Worm (Caenorhabditis elegans) whole organism, midembryonic: ENCODE measurements around the gene col-163.

ENCODE experiments used
- T22C8.4 ChIP-seq: fragments of 200-800 bp; sonication (Bioruptor generic); IDR thresholded peaks from 2 replicates; pipeline ENCODE4 v1.3.6; 2022; ENCODE audit warnings: missing genetic modification characterization, missing compliant biosample characterization
- flt-1 ChIP-seq: fragments of 200-800 bp; sonication (Bioruptor generic); IDR thresholded peaks from 2 replicates; pipeline ENCODE4 v1.3.6; 2022; ENCODE audit warnings: missing genetic modification characterization, missing compliant biosample characterization
- klf-2 ChIP-seq: fragments of 200-800 bp; sonication (Bioruptor generic); conservative IDR thresholded peaks from 2 replicates; pipeline ENCODE4 v1.3.6; 2022; ENCODE audit warnings: missing genetic modification reagents, missing genetic modification characterization, missing compliant biosample characterization
- med-1 ChIP-seq: sonication (generic microtip); optimal IDR thresholded peaks from 2 replicates; lab custom pipeline; 2017; ENCODE audit warnings: missing genetic modification characterization, mild to moderate bottlenecking, missing compliant biosample characterization, antibody characterized with exemption, missing genetic modification reagents; ENCODE audit not compliant: insufficient read depth
- ref-1 ChIP-seq: fragments of 200-800 bp; sonication (Bioruptor generic); conservative IDR thresholded peaks from 2 replicates; pipeline ENCODE4 v1.3.6; 2022; ENCODE audit warnings: missing genetic modification reagents, missing genetic modification characterization, missing compliant biosample characterization
- tab-1 ChIP-seq: fragments of 200-800 bp; sonication (Bioruptor generic); IDR thresholded peaks from 2 replicates; pipeline ENCODE4 v1.3.6; 2022; ENCODE audit warnings: missing genetic modification characterization, missing compliant biosample characterization
- ztf-23 ChIP-seq: fragments of 200-800 bp; sonication (Bioruptor generic); IDR thresholded peaks from 2 replicates; pipeline ENCODE4 v1.3.6; 2022; ENCODE audit warnings: missing genetic modification reagents, missing genetic modification characterization, missing compliant biosample characterization
- ztf-29 ChIP-seq: fragments of 200-800 bp; sonication (Bioruptor generic); IDR thresholded peaks from 2 replicates; pipeline ENCODE4 v1.3.6; 2022; ENCODE audit warnings: missing genetic modification reagents, missing genetic modification characterization, missing compliant biosample characterization

ce11 chrV:20595653-20596052 is 4.2 kb upstream of the col-163 start, which contains the start of gene F26F2.11:
- TF ChIP-seq ztf-23 (GFP tag; lab: Robert Waterston, UW) (no peak), ztf-29 (GFP tag; lab: Robert Waterston, UW) (no peak), T22C8.4 (GFP tag; lab: Robert Waterston, UW) (no peak), klf-2 (no peak), flt-1 (GFP tag; lab: Robert Waterston, UW) (no peak), med-1 (no peak), tab-1 (GFP tag; lab: Robert Waterston, UW) (no peak), ref-1 (GFP tag; lab: Robert Waterston, UW) (no peak)
